Fruit fly (Drosophila melanogaster): ENCODE results near the gene Sf3b5.

The Sf3b5 gene

DNA sequence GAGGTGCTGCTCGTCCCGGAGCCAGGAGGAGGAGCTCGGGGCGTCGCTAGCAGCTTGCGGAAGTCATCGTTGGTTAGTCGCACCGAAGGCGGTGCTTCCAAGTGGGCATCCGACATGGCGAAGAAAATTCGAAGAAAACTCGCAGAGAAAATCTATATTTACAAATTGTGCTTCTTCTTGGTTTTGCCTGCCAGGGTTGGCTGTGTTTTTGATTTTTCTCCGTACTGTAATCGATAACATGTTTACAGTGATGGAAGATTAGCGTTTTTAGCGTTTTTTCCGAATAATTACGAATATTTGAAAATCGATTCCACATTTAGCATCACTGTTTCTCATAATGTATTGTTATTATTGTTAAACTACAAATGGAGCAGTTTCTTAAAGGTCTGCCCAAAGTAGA, 49.7 kb upstream of the Sf3b5 start, which contains the start of the genes beag and Ada (continued):
- TF ChIP-seq CG8944 (GFP tag; optimal IDR thresholded peaks at IDR 0.05) (peak; percentile 43), her (GFP tag; optimal IDR thresholded peaks at IDR 0.05) (peak; percentile 50), Hey (tag; optimal IDR thresholded peaks at IDR 0.05) (no peak), CG17186 (GFP tag; optimal IDR thresholded peaks at IDR 0.05) (peak; percentile 47), TFAM (GFP tag; optimal IDR thresholded peaks at IDR 0.05) (no peak), E2f2 (GFP tag; IDR thresholded peaks at IDR 0.05) (peak; percentile 71), onecut (GFP tag; IDR thresholded peaks at IDR 0.05) (peak; percentile 89), CTCF (GFP tag; optimal IDR thresholded peaks at IDR 0.05) (no peak), ara (GFP tag; IDR thresholded peaks at IDR 0.05) (no peak), GATAe (GFP tag; conservative IDR thresholded peaks at IDR 0.05) (no peak), CG17359 (tag; optimal IDR thresholded peaks at IDR 0.05) (peak; percentile 36), insv (GFP tag; optimal IDR thresholded peaks at IDR 0.05) (no peak), schlank (tag; optimal IDR thresholded peaks at IDR 0.05) (no peak), HLH54F (GFP tag; optimal IDR thresholded peaks at IDR 0.05) (peak; percentile 33), Optix (GFP tag; IDR thresholded peaks at IDR 0.05) (no peak), chn (GFP tag; optimal IDR thresholded peaks at IDR 0.05) (peak; percentile 39), Hand (GFP tag; optimal IDR thresholded peaks at IDR 0.05) (no peak), Elba2 (GFP tag; optimal IDR thresholded peaks at IDR 0.05) (no peak), CG3847 (GFP tag; IDR thresholded peaks at IDR 0.05) (peak; percentile 52; the same call in 1 of the 2 replicates), Ets97D (GFP tag; optimal IDR thresholded peaks at IDR 0.05) (peak; percentile 3), CG31441 (GFP tag; IDR thresholded peaks at IDR 0.05) (no peak), CG17612 (GFP tag; IDR thresholded peaks at IDR 0.05) (no peak), Abd-B (GFP tag; optimal IDR thresholded peaks at IDR 0.05) (no peak), usp (GFP tag; optimal IDR thresholded peaks at IDR 0.05) (no peak), Atf6 (GFP tag; IDR thresholded peaks at IDR 0.05) (no peak), CG2875 (GFP tag; optimal IDR thresholded peaks at IDR 0.05) (no peak), CG32532 (GFP tag; IDR thresholded peaks at IDR 0.05) (peak; percentile 71), pros (GFP tag; optimal IDR thresholded peaks at IDR 0.05) (no peak), CG7357 (GFP tag; IDR thresholded peaks at IDR 0.05) (no peak), stwl (tag; optimal IDR thresholded peaks at IDR 0.05) (peak; percentile 66), CG9727 (GFP tag; optimal IDR thresholded peaks at IDR 0.05) (no peak), Max (GFP tag; optimal IDR thresholded peaks at IDR 0.05) (no peak), scrt (GFP tag; optimal IDR thresholded peaks at IDR 0.05) (no peak), CG1647 (GFP tag; optimal IDR thresholded peaks at IDR 0.05) (no peak), mld (GFP tag; IDR thresholded peaks at IDR 0.05; ENCODE audit: partially characterized antibody) (no peak), CHES-1-like (GFP tag; optimal IDR thresholded peaks at IDR 0.05) (peak; percentile 80), CG11560 (tag; IDR thresholded peaks at IDR 0.05) (no peak), sug (tag; optimal IDR thresholded peaks at IDR 0.05) (peak; percentile 63), CG3281 (GFP tag; optimal IDR thresholded peaks at IDR 0.05) (peak; percentile 83), zen2 (GFP tag; IDR thresholded peaks at IDR 0.05; ENCODE audit: partially characterized antibody) (no peak), pzg (GFP tag; optimal IDR thresholded peaks at IDR 0.05) (peak; percentile 73), dimm (GFP tag; IDR thresholded peaks at IDR 0.05) (no peak), sisA (GFP tag; IDR thresholded peaks at IDR 0.05) (no peak), Hr51 (GFP tag; optimal IDR thresholded peaks at IDR 0.05) (no peak), CG15073 (GFP tag; optimal IDR thresholded peaks at IDR 0.05) (no peak), CG13624 (GFP tag; optimal IDR thresholded peaks at IDR 0.05) (peak; percentile 52), Stat92E (GFP tag; optimal IDR thresholded peaks at IDR 0.05) (peak in 1 of 3 experiments; percentile 59), CG12236 (GFP tag; optimal IDR thresholded peaks at IDR 0.05) (no peak), CG15269 (tag; optimal IDR thresholded peaks at IDR 0.05) (no peak), Dek (tag; optimal IDR thresholded peaks at IDR 0.05) (peak; percentile 61), CG16779 (GFP tag; IDR thresholded peaks at IDR 0.05) (no peak), cas (GFP tag; IDR thresholded peaks at IDR 0.05) (no peak)

Measured in whole organism, embryonic.